Worm (Caenorhabditis elegans): ENCODE measurements around the gene abhd-14.
"Not testable (repeated sequence)": the region's sequence is repeated elsewhere in the genome, so short reads cannot be mapped to it uniquely, and the experiment has no call there.

The abhd-14 gene

DNA sequence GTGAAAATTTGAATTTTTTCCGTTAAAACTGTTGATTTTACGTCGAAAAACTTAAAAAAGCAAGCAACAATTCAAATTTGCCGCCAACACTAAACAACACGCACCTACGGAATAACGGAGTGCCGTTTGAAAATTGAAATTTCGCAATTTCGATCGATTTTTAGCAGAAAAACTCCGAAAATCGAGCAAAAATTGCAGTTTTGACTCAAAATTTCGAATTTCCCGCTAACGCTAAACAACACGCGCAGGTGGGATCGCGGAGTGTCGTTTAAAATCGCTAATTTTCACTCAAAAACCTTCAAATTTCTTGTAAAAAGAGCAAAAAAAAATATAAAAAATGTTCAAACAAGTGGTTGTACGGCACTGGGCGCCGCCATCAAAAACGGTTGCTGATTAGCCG lies 28.7 kb upstream of the abhd-14 start:
- TF ChIP-seq scrt-1 (GFP tag; IDR thresholded peaks at IDR 0.05) (no peak), tbx-37 (GFP tag; conservative IDR thresholded peaks at IDR 0.05) (no peak), hmbx-1 (tag; optimal IDR thresholded peaks at IDR 0.05) (no peak), flt-1 (GFP tag; IDR thresholded peaks at IDR 0.05) (no peak), tbx-11 (GFP tag; IDR thresholded peaks at IDR 0.05) (no peak), ceh-13 (GFP tag; optimal IDR thresholded peaks at IDR 0.05) (no peak), sea-1 (GFP tag; conservative IDR thresholded peaks at IDR 0.05) (no peak), F13C5.2 (tag; optimal IDR thresholded peaks at IDR 0.05) (no peak), aly-1 (tag; optimal IDR thresholded peaks at IDR 0.05) (no peak), pes-1 (GFP tag; IDR thresholded peaks at IDR 0.05) (no peak), ceh-36 (tag; optimal IDR thresholded peaks at IDR 0.05) (no peak), hnd-1 (tag; optimal IDR thresholded peaks at IDR 0.05) (no peak), ets-7 (tag; optimal IDR thresholded peaks at IDR 0.05) (no peak), hmg-4 (GFP tag; optimal IDR thresholded peaks at IDR 0.05) (no peak), B0310.2 (tag; optimal IDR thresholded peaks at IDR 0.05) (no peak), ama-1 (optimal IDR thresholded peaks at IDR 0.05) (no peak), tra-4 (tag; optimal IDR thresholded peaks at IDR 0.05) (no peak)

DNA sequence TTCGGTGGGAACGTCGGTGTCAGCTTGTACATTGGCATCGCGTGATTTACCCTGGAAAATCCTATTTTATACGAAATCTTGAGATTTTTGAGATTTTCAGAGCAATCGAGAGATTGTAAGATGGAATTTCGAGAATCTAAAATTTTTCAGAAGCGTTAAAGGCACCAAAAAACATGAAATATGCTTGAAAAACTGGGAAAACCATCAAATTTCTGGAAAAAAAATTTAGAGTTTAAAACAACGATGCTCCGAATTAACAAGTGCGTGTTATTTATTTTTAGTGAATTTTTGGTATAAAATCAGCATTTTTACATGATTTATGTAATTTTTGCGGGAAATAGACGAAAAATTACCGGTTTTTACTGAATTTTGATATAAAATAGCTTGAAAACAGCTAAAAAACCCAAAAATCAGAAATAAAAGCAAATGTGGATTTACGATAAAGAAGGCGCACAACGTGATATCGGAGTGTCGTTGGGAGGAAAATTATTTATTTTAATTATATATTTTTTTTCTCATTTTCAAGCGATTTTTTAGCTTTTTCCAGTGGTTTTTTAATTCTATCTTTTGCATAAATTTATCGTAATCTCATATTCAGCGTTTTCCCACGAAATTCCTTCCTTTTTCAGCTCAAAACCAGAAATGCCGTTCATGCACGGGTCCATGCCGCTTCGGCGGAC lies 26.6 kb upstream of the abhd-14 start, which contains the start of the genes Y55F3AM.13 and mrps-25:
TSS of gene Y55F3AM.13 (minus strand) at position 51 of the 680 bp plus-strand sequence.
TSS of gene mrps-25 (plus strand) at position 630 of the 680 bp plus-strand sequence.
- no peak for TF ChIP-seq tra-4 (tag; optimal IDR thresholded peaks at IDR 0.05)
- TF ChIP-seq F13C5.2 (tag; optimal IDR thresholded peaks at IDR 0.05): no peak
- no peak for TF ChIP-seq hmbx-1 (tag; optimal IDR thresholded peaks at IDR 0.05)
- no peak for TF ChIP-seq hmg-4 (GFP tag; optimal IDR thresholded peaks at IDR 0.05)
- no peak for TF ChIP-seq B0310.2 (tag; optimal IDR thresholded peaks at IDR 0.05)
- TF ChIP-seq ama-1 (optimal IDR thresholded peaks at IDR 0.05): no peak
- TF ChIP-seq aly-1 (tag; optimal IDR thresholded peaks at IDR 0.05): no peak
- no peak for TF ChIP-seq tbx-11 (GFP tag; IDR thresholded peaks at IDR 0.05)
- no peak for TF ChIP-seq ets-7 (tag; optimal IDR thresholded peaks at IDR 0.05)
- TF ChIP-seq pes-1 (GFP tag; IDR thresholded peaks at IDR 0.05): no peak
- TF ChIP-seq scrt-1 (GFP tag; IDR thresholded peaks at IDR 0.05): no peak
- no peak for TF ChIP-seq ceh-13 (GFP tag; optimal IDR thresholded peaks at IDR 0.05)
- no peak for TF ChIP-seq hnd-1 (tag; optimal IDR thresholded peaks at IDR 0.05)

DNA sequence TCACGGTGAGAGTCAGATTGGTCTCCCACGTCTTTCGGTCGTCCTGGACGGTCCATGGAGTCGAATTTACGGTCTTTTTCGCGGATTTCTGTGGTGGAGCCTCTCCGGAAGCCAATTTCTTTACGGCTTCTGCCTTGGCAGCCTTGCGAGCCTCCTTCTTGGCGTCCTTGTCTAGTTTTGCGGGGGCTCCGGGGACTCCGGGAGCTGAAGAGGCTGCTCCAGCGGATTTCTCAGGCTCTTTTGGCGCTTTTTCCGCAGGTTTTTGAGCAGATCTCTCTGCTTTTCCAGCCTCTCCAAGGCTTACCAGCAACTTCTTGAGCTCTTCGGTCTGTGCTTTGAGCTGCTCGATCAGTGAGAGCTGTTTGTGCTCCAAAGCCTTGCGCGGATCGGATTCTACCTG lies 25.9 kb upstream of the abhd-14 start:
- TF ChIP-seq scrt-1 (GFP tag; IDR thresholded peaks at IDR 0.05) (no peak), F13C5.2 (tag; optimal IDR thresholded peaks at IDR 0.05) (no peak), flt-1 (GFP tag; IDR thresholded peaks at IDR 0.05) (no peak), hmg-4 (GFP tag; optimal IDR thresholded peaks at IDR 0.05) (no peak), ama-1 (optimal IDR thresholded peaks at IDR 0.05) (no peak), hmbx-1 (tag; optimal IDR thresholded peaks at IDR 0.05) (no peak), sea-1 (GFP tag; conservative IDR thresholded peaks at IDR 0.05) (no peak), ceh-36 (tag; optimal IDR thresholded peaks at IDR 0.05) (no peak), aly-1 (tag; optimal IDR thresholded peaks at IDR 0.05) (no peak), tbx-37 (GFP tag; conservative IDR thresholded peaks at IDR 0.05) (no peak), tra-4 (tag; optimal IDR thresholded peaks at IDR 0.05) (no peak), B0310.2 (tag; optimal IDR thresholded peaks at IDR 0.05) (no peak), hnd-1 (tag; optimal IDR thresholded peaks at IDR 0.05) (no peak), pes-1 (GFP tag; IDR thresholded peaks at IDR 0.05) (no peak)

DNA sequence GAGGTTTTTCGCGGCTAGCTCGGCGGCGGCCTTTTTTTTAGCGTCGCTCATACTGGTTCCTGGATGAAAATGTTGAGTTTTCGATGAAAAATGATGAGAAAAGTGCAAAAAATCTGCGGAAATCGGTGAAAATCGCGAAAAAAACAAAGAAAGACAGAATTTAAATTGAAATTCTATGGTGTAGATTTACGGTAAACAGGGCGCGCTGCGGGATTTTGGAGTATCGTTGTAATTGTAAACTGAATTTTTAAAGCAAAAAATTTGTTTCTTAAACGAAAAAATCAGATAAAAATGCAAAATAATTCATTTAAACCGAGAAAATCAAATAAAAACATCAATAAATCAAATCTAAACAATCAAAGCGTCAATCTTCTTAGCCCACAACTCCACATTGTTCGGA lies 24.9 kb upstream of the abhd-14 start, which contains the start of gene dcap-1:
TSS of gene dcap-1 (minus strand) at position 59 of the 400 bp plus-strand sequence.
- TF ChIP-seq hmg-4 (GFP tag; optimal IDR thresholded peaks at IDR 0.05): no peak
- TF ChIP-seq aly-1 (tag; optimal IDR thresholded peaks at IDR 0.05): no peak
- no peak for TF ChIP-seq ceh-36 (tag; optimal IDR thresholded peaks at IDR 0.05)
- TF ChIP-seq ets-7 (tag; optimal IDR thresholded peaks at IDR 0.05): no peak
- no peak for TF ChIP-seq sea-1 (GFP tag; conservative IDR thresholded peaks at IDR 0.05)
- TF ChIP-seq tra-4 (tag; optimal IDR thresholded peaks at IDR 0.05): peak; percentile 40
- no peak for TF ChIP-seq B0310.2 (tag; optimal IDR thresholded peaks at IDR 0.05)
- no peak for TF ChIP-seq scrt-1 (GFP tag; IDR thresholded peaks at IDR 0.05)
- TF ChIP-seq hnd-1 (tag; optimal IDR thresholded peaks at IDR 0.05): no peak

DNA sequence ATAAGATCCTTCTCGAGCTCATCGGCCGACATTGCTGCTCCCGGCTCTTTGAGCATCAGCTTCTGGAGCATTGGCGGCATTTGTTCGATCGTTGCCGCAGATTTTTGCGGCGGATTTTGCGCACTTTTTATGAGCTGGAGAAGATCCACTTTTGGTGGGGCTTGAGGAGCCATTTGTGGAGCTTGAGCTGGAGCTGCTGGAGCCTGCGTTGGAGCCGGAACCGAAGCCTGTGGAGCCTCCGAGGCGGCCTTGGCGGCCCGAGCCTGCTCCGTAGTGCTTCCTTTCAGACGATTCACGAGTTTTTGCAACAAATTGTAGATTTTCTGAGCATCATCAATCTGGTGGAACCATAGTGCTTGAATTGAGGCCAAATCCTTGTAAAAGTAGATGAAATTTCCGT lies 24.1 kb upstream of the abhd-14 start:
- no peak for TF ChIP-seq ets-7 (tag; optimal IDR thresholded peaks at IDR 0.05)
- TF ChIP-seq ama-1 (optimal IDR thresholded peaks at IDR 0.05): no peak
- TF ChIP-seq ceh-36 (tag; optimal IDR thresholded peaks at IDR 0.05): no peak
- TF ChIP-seq F13C5.2 (tag; optimal IDR thresholded peaks at IDR 0.05): no peak
- no peak for TF ChIP-seq aly-1 (tag; optimal IDR thresholded peaks at IDR 0.05)
- TF ChIP-seq sea-1 (GFP tag; conservative IDR thresholded peaks at IDR 0.05): no peak
- no peak for TF ChIP-seq hmg-4 (GFP tag; optimal IDR thresholded peaks at IDR 0.05)
- no peak for TF ChIP-seq scrt-1 (GFP tag; IDR thresholded peaks at IDR 0.05)

DNA sequence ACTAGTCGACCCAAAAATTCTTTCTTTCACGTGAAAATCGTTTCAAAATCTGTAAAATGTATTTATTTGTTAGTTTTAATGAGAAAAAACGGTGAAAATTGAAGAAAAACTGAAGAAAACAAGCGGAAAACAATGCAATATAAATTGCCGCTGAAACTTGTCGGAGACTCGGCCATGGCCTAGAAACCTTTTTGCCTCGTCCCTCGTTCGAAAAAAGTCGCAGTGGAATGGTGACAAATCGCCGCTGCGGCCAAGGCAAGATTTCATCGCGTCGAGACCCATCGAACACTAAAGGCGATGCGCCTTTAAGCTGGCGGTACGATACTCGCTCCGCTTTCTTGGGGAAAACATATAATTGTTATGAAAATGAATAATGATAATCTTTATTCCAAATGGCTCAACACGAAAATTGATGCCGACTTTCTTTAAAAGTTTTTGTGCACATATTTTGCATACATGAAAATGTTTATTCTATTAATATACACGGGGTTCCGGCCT lies 21.8 kb upstream of the abhd-14 start, which contains the start of gene Y55F3AM.21:
TSS of gene Y55F3AM.21 (minus strand) at position 51 of the 498 bp plus-strand sequence.
- not testable (repeated sequence) for TF ChIP-seq pes-1 (GFP tag; IDR thresholded peaks at IDR 0.05); scrt-1 (GFP tag; IDR thresholded peaks at IDR 0.05); hmg-4 (GFP tag; optimal IDR thresholded peaks at IDR 0.05)

DNA sequence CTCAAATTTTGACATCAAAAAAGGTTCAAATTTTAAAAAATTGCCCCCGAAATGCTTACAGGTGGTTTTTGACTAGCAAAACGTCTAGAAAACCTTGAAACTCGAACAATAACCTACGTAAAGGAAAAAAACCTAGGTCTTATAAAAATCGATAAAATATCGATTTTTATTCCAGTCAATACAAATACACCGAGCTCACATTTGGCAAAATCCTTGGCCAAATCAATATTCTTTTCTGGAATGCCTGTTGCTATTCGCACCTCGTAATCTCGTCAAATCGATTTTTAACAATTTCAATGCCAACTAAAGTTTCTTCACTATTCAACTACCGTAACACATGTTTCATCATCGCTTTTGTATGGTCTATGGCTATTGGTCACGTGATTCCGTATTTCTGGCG lies 17.2 kb upstream of the abhd-14 start:
- TF ChIP-seq ets-7 (tag; optimal IDR thresholded peaks at IDR 0.05) (no peak), ama-1 (optimal IDR thresholded peaks at IDR 0.05) (no peak), ceh-36 (tag; optimal IDR thresholded peaks at IDR 0.05) (no peak)

DNA sequence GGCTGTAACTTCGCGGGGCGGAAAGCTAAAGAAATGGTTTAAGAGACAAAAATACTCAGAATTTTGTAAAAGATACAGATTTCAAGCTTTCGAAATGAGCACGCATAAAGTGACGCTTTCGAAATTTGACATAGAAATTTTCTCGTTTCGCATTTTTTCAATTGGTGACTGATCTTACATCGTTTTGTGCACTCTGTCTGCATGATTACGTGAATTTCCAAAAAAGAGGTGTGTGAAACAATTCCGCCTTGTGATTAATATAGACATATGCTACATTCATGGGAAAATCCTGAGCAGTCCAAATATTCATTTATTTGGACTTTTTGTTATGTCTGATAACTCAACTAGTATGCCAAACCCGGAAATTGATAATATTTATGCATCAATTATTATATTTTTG lies 15.8 kb upstream of the abhd-14 start, which contains the start of gene srx-12:
TSS of gene srx-12 (plus strand) at position 301 of the 400 bp plus-strand sequence.
- TF ChIP-seq ceh-13 (GFP tag; optimal IDR thresholded peaks at IDR 0.05): no peak
- no peak for TF ChIP-seq sea-1 (GFP tag; conservative IDR thresholded peaks at IDR 0.05)
- TF ChIP-seq scrt-1 (GFP tag; IDR thresholded peaks at IDR 0.05): no peak
- no peak for TF ChIP-seq hnd-1 (tag; optimal IDR thresholded peaks at IDR 0.05)
- no peak for TF ChIP-seq aly-1 (tag; optimal IDR thresholded peaks at IDR 0.05)
- no peak for TF ChIP-seq tbx-37 (GFP tag; conservative IDR thresholded peaks at IDR 0.05)
